Fruit fly (Drosophila melanogaster) whole organism, embryonic: ENCODE results near the gene eca.

Source experiments
- Abd-B ChIP-seq: fragments of 200-800 bp; sonication (Bioruptor generic); optimal IDR thresholded peaks from 2 replicates; lab custom pipeline; 2018; ENCODE audit warnings: missing biosample characterization, mild to moderate bottlenecking, missing genetic modification characterization, moderate library complexity
- CG10543 ChIP-seq: fragments of 200-800 bp; sonication (Bioruptor generic); optimal IDR thresholded peaks from 3 replicates; lab custom pipeline; 2017; ENCODE audit warnings: missing biosample characterization, mild to moderate bottlenecking, missing genetic modification characterization, moderate library complexity
- CG11560 ChIP-seq: fragments of 200-800 bp; sonication (Bioruptor generic); IDR thresholded peaks from 3 replicates; pipeline ENCODE4 v1.3.6; 2022; ENCODE audit warnings: missing biosample characterization, missing genetic modification characterization
- CG13123 ChIP-seq: fragments of 200-800 bp; sonication (Bioruptor generic); optimal IDR thresholded peaks from 2 replicates; lab custom pipeline; 2016; ENCODE audit warnings: missing biosample characterization, missing genetic modification characterization
- CG15514 ChIP-seq: fragments of 200-800 bp; sonication (Bioruptor generic); optimal IDR thresholded peaks from 3 replicates; lab custom pipeline; 2017; ENCODE audit warnings: missing biosample characterization, missing genetic modification characterization, mild to moderate bottlenecking, moderate library complexity, missing genetic modification reagents
- CG1603 ChIP-seq: fragments of 200-800 bp; sonication (Bioruptor generic); optimal IDR thresholded peaks from 2 replicates; lab custom pipeline; 2019; ENCODE audit warnings: missing biosample characterization, mild to moderate bottlenecking, missing genetic modification characterization, moderate library complexity
- CG16815 ChIP-seq: fragments of 200-800 bp; sonication (Bioruptor generic); optimal IDR thresholded peaks from 3 replicates; lab custom pipeline; 2017; ENCODE audit warnings: missing biosample characterization, mild to moderate bottlenecking, missing genetic modification characterization
- CG43689 ChIP-seq: fragments of 200-800 bp; sonication (Bioruptor generic); IDR thresholded peaks from 2 replicates; pipeline ENCODE4 v1.3.6; 2022; ENCODE audit warnings: missing biosample characterization, missing genetic modification characterization
- CG4730 ChIP-seq: fragments of 200-800 bp; sonication (Bioruptor generic); IDR thresholded peaks from 2 replicates; pipeline ENCODE4 v1.3.6; 2022; ENCODE audit warnings: missing biosample characterization, missing genetic modification characterization
- CG4820 ChIP-seq: fragments of 200-800 bp; sonication (Bioruptor generic); optimal IDR thresholded peaks from 3 replicates; lab custom pipeline; 2016; ENCODE audit warnings: missing biosample characterization, missing genetic modification characterization
- CG6175 ChIP-seq: fragments of 200-800 bp; sonication (Bioruptor generic); IDR thresholded peaks from 3 replicates; pipeline ENCODE4 v1.3.6; 2022; ENCODE audit warnings: missing biosample characterization, missing genetic modification characterization
- CG6683 ChIP-seq: fragments of 200-800 bp; sonication (Bioruptor generic); optimal IDR thresholded peaks from 2 replicates; lab custom pipeline; 2017; ENCODE audit warnings: missing biosample characterization, mild to moderate bottlenecking, missing genetic modification characterization, missing genetic modification reagents
- CG6765 ChIP-seq: fragments of 200-800 bp; sonication (Bioruptor generic); optimal IDR thresholded peaks from 3 replicates; lab custom pipeline; 2017; ENCODE audit warnings: missing biosample characterization, mild to moderate bottlenecking, missing genetic modification characterization
- CG7372 ChIP-seq: fragments of 200-800 bp; sonication (Bioruptor generic); IDR thresholded peaks from 2 replicates; pipeline ENCODE4 v1.3.6; 2022; ENCODE audit warnings: missing biosample characterization, missing genetic modification characterization
- CG7928 ChIP-seq: fragments of 200-800 bp; sonication (Bioruptor generic); optimal IDR thresholded peaks from 2 replicates; lab custom pipeline; 2017; ENCODE audit warnings: missing biosample characterization, mild to moderate bottlenecking, missing genetic modification characterization
- CG8478 ChIP-seq: fragments of >200 bp; optimal IDR thresholded peaks from 2 replicates; lab custom pipeline; 2018
- CTCF ChIP-seq: fragments of 200-800 bp; sonication (Bioruptor generic); optimal IDR thresholded peaks from 2 replicates; lab custom pipeline; 2017; ENCODE audit warnings: missing biosample characterization, mild to moderate bottlenecking, missing genetic modification characterization, moderate library complexity
- D19A ChIP-seq: fragments of 200-800 bp; optimal IDR thresholded peaks from 3 replicates; lab custom pipeline; 2019; ENCODE audit warnings: missing biosample characterization, mild to moderate bottlenecking, missing genetic modification characterization, moderate library complexity
- Dll ChIP-seq: fragments of 200-800 bp; sonication (Bioruptor generic); IDR thresholded peaks from 4 replicates; pipeline ENCODE4 v1.3.6; 2022; ENCODE audit warnings: missing biosample characterization, missing genetic modification characterization; ENCODE audit not compliant: partially characterized antibody
- Fer3 ChIP-seq: fragments of 200-800 bp; sonication (Bioruptor generic); optimal IDR thresholded peaks from 2 replicates; lab custom pipeline; 2018; ENCODE audit warnings: missing biosample characterization, mild to moderate bottlenecking, missing genetic modification characterization, moderate library complexity
- GATAe ChIP-seq: fragments of 200-800 bp; sonication (Bioruptor generic); conservative IDR thresholded peaks from 2 replicates; pipeline ENCODE4 v1.3.6; 2022; ENCODE audit warnings: missing biosample characterization, missing genetic modification characterization
- MESR4 ChIP-seq: fragments of 200-800 bp; sonication (Bioruptor generic); optimal IDR thresholded peaks from 2 replicates; lab custom pipeline; 2018; ENCODE audit warnings: missing biosample characterization, mild to moderate bottlenecking, missing genetic modification characterization, moderate library complexity
- Mes4 ChIP-seq: fragments of 200-800 bp; sonication (Bioruptor generic); optimal IDR thresholded peaks from 2 replicates; lab custom pipeline; 2016; ENCODE audit warnings: missing biosample characterization, missing genetic modification characterization
- Nf-YB ChIP-seq: fragments of 200-800 bp; sonication (Bioruptor generic); optimal IDR thresholded peaks from 3 replicates; lab custom pipeline; 2019; ENCODE audit warnings: missing biosample characterization, mild to moderate bottlenecking, missing genetic modification characterization, moderate library complexity
- Nf-YC ChIP-seq: fragments of 200-800 bp; optimal IDR thresholded peaks from 3 replicates; lab custom pipeline; 2019; ENCODE audit warnings: missing biosample characterization, mild to moderate bottlenecking, missing genetic modification characterization, moderate library complexity
- Pdp1 ChIP-seq, 2 experiments: fragments of 200-800 bp; sonication (Bioruptor generic); optimal IDR thresholded peaks; 3 replicates each; lab custom pipeline; 2016; ENCODE audit warnings: missing biosample characterization in 2 of 2, missing genetic modification characterization in 2 of 2, mild to moderate bottlenecking in 1 of 2, moderate library complexity in 1 of 2
- bab2 ChIP-seq: fragments of 200-800 bp; sonication (Bioruptor generic); optimal IDR thresholded peaks from 2 replicates; lab custom pipeline; 2016; ENCODE audit warnings: missing biosample characterization, missing genetic modification characterization
- bowl ChIP-seq: fragments of 200-800 bp; sonication (Bioruptor generic); IDR thresholded peaks from 2 replicates; pipeline ENCODE4 v1.3.6; 2022; ENCODE audit warnings: missing biosample characterization, missing genetic modification characterization
- chn ChIP-seq: fragments of 200-800 bp; sonication (Bioruptor generic); optimal IDR thresholded peaks from 2 replicates; lab custom pipeline; 2016; ENCODE audit warnings: missing biosample characterization, missing genetic modification characterization
- cwo ChIP-seq: fragments of 200-800 bp; sonication (Bioruptor generic); optimal IDR thresholded peaks from 3 replicates; lab custom pipeline; 2017; ENCODE audit warnings: missing biosample characterization, missing genetic modification characterization, mild to moderate bottlenecking, moderate library complexity, missing genetic modification reagents
- dysf ChIP-seq: fragments of 200-800 bp; sonication (Bioruptor generic); IDR thresholded peaks from 3 replicates; pipeline ENCODE4 v1.3.6; 2022; ENCODE audit warnings: missing biosample characterization, missing genetic modification characterization
- ems ChIP-seq: fragments of 200-800 bp; sonication (Bioruptor generic); optimal IDR thresholded peaks from 3 replicates; lab custom pipeline; 2016; ENCODE audit warnings: missing biosample characterization, missing genetic modification characterization
- exex ChIP-seq: fragments of 200-800 bp; sonication (Bioruptor generic); optimal IDR thresholded peaks from 4 replicates; lab custom pipeline; 2018; ENCODE audit warnings: missing biosample characterization, mild to moderate bottlenecking, missing genetic modification characterization, moderate library complexity
- grn ChIP-seq: fragments of 200-800 bp; sonication (Bioruptor generic); optimal IDR thresholded peaks from 3 replicates; lab custom pipeline; 2017; ENCODE audit warnings: missing biosample characterization, missing genetic modification characterization
- gsb-n ChIP-seq: fragments of 200-800 bp; sonication (Bioruptor generic); optimal IDR thresholded peaks from 3 replicates; lab custom pipeline; 2018; ENCODE audit warnings: missing biosample characterization, mild to moderate bottlenecking, missing genetic modification characterization
- hbn ChIP-seq: fragments of 200-800 bp; sonication (Bioruptor generic); IDR thresholded peaks from 2 replicates; pipeline ENCODE4 v1.3.6; 2022; ENCODE audit warnings: missing biosample characterization, missing genetic modification characterization; ENCODE audit not compliant: partially characterized antibody
- jing ChIP-seq: fragments of 200-800 bp; sonication (Bioruptor generic); optimal IDR thresholded peaks from 2 replicates; lab custom pipeline; 2018; ENCODE audit warnings: missing biosample characterization, mild to moderate bottlenecking, missing genetic modification characterization
- lab ChIP-seq: fragments of 200-800 bp; sonication (Bioruptor generic); optimal IDR thresholded peaks from 3 replicates; lab custom pipeline; 2017; ENCODE audit warnings: missing biosample characterization, missing genetic modification characterization, mild to moderate bottlenecking, moderate library complexity, missing genetic modification reagents
- pnt ChIP-seq: fragments of 200-800 bp; sonication (Bioruptor generic); optimal IDR thresholded peaks from 3 replicates; lab custom pipeline; 2016; ENCODE audit warnings: missing biosample characterization, missing genetic modification characterization
- scrt ChIP-seq: fragments of 200-800 bp; sonication (Bioruptor generic); optimal IDR thresholded peaks from 2 replicates; lab custom pipeline; 2018; ENCODE audit warnings: missing biosample characterization, mild to moderate bottlenecking, missing genetic modification characterization, moderate library complexity
- sens ChIP-seq: fragments of 200-800 bp; sonication (Bioruptor generic); peaks from one replicate; lab custom pipeline; 2016; ENCODE audit warnings: missing biosample characterization, missing genetic modification characterization
- sug ChIP-seq: fragments of 200-800 bp; optimal IDR thresholded peaks from 2 replicates; lab custom pipeline; 2019; ENCODE audit warnings: missing biosample characterization, mild to moderate bottlenecking, missing genetic modification characterization, moderate library complexity
- wek ChIP-seq: fragments of 200-800 bp; sonication (Bioruptor generic); optimal IDR thresholded peaks from 3 replicates; lab custom pipeline; 2018; ENCODE audit warnings: missing biosample characterization, mild to moderate bottlenecking, missing genetic modification characterization, moderate library complexity

The eca gene

DNA sequence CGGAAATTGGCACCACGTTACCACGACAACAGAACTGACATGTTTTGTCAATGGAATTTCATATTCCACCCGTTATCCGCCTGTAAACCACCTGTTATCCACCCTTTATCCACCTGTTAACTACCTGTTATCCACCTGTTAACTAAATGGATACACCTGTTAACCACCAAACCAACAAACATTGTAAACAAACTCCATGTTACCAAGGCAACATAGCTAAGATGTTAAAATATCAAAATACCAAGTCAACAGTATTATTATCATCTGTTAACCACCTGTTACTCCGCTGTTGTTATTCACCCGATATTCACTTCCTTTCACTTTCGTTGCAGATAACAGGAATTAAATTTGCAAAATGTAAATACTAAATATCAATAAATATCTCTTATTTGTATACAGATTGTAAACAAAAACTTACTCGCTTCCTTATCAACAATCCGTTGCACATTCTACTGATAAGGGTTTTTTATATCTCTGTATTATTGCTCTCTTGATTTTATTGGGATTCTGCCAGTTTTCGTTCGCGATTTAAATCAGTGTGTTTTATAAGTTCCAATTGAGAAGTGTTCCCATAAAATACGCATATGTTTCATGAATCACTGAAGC is 10.2 kb downstream of the eca start, which contains the start of gene Nepl12 (continued):
- peak; percentile 28 for TF ChIP-seq wek
- peak; percentile 23 for TF ChIP-seq CG16815
- TF ChIP-seq pnt = peak; percentile 49
- TF ChIP-seq scrt (GFP tag; lab: Kevin White, UChicago) = peak; percentile 77
- TF ChIP-seq, all 482 proteins: peak for 11

DNA sequence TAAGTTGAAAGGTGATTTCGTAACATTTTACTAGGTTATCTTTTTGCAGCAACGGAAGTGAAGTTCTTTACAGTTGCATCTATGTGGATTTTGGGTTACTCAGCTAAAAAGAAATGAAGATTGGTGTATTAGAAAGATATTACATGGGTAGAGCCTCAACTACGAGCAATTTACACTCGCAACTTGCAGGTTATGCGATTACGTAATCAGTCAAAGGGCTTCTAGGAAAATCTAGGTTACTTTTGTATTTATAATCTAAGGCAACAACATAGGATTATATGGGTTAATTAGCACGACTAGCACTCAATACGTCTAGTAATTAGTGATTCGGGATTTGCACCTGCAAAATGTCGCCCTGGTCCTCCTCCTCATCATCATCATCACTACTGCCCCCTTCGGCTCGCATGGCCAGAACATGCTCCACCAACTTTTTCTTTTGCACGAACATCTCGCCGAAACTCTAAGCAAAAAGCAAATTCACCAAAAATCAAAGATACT is 11.0 kb downstream of the eca start, which contains the start of gene Dhc1:
Gene Dhc1, minus strand, starts transcription at position 448 of the 498 bp plus-strand sequence.
- TF ChIP-seq jing (GFP tag; lab: Kevin White, UChicago) = no peak
- peak in 1 of 2 experiments; percentile 94 for TF ChIP-seq Pdp1 (GFP tag; optimal IDR thresholded peaks at IDR 0.05; lab: Kevin White, UChicago)

DNA sequence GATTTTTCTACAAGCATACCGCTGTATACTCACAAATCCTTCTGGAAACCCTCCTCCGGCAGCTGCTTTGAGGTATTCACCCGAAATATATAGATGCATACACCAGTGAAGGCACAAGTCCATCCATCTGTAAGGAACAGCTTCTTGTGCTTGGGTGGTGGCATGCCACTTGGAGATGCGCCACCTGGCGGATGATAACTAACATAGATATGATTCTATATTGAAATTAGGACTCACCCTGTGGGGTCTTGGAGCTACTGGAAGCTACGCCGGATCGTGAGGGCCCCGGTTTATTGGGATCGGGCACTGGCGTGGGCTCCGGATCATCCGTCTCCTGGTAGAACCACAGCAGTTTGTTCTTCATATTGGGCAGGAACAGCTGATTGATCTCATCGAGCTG is 12.1 kb downstream of the eca start:
- TF ChIP-seq chn (GFP tag; lab: Kevin White, UChicago) (no peak), CG4730 (GFP tag; lab: Robert Waterston, UW) (no peak), bowl (GFP tag; lab: Robert Waterston, UW) (no peak), dysf (0 out of 3 replicates have a peak, but pooled peaks have one; percentile 24), CTCF (GFP tag; lab: Kevin White, UChicago) (peak; percentile 68), gsb-n (tag; lab: Kevin White, UChicago) (no peak), CG8478 (no peak)

DNA sequence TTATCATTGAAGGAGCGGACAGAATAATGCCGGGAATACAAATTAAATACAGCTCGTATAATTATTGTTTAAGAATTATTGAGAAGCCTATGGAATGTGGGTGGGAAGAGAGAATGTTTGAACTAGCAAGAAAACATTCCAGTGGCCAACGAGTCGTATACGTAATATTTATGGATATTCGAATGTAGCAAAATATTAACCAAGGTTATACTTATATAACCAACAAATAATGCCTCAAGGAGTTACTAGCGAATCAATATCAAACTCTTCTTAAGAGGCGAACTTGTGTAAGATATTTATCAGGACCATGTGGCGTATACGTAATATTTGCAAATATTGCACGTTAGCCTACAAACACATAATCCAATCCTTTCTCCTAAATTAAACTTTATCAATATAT is 19.9 kb downstream of the eca start:
- TF ChIP-seq CG13123 (GFP tag; lab: Kevin White, UChicago) = no peak
- TF ChIP-seq CG7372 (GFP tag; lab: Robert Waterston, UW) = peak; percentile 61
- TF ChIP-seq Pdp1 (GFP tag; optimal IDR thresholded peaks at IDR 0.05; lab: Kevin White, UChicago) = peak in 1 of 2 experiments; percentile 54

DNA sequence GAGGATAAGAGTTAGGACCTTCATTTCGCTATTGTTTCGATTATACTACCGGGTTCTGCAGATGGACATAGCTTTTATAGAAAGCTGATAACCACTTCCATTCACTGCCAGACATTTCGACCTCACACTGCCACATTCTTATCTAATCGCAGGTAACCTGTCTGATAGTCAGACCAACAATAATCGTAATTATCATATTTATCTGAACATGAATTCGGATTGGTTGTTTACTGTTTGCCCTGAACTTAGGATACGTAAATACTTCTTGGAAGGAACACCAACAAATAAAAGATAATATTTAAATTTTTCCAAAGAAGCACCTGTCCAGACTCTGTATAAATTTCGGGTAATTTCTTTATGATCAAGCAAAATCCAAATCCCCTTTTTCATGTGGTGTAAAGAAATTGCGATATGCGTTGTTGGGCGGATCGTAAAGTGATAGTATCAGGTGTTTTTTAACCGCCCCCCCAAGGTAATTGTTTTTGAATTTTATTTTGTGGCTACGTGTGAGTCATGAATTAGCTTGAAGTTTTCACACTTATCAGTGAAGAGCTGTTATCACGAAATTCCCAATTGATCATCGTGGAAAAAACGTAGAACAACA is 39.1 kb downstream of the eca start, which contains the start of gene Fst:
Gene Fst, minus strand, starts transcription at position 51 of the 604 bp plus-strand sequence.
- no peak for TF ChIP-seq D19A (tag; lab: Kevin White, UChicago)
- no peak for TF ChIP-seq MESR4
- peak; percentile 9 for TF ChIP-seq cwo
- TF ChIP-seq grn = peak; percentile 88
- TF ChIP-seq bab2 (GFP tag; lab: Kevin White, UChicago) = no peak
- TF ChIP-seq GATAe (GFP tag; lab: Robert Waterston, UW) = peak; percentile 62
- no peak for TF ChIP-seq hbn (GFP tag; lab: Robert Waterston, UW)
- peak; percentile 49 for TF ChIP-seq sens
- peak; percentile 90 for TF ChIP-seq exex (tag; lab: Kevin White, UChicago)
- TF ChIP-seq ems (GFP tag; lab: Kevin White, UChicago) = no peak
- TF ChIP-seq CG43689 (GFP tag; lab: Robert Waterston, UW) = no peak
- TF ChIP-seq CG10543 = peak; percentile 15
- no peak for TF ChIP-seq CG1603 (tag; lab: Kevin White, UChicago)
- no peak for TF ChIP-seq Abd-B (GFP tag; lab: Kevin White, UChicago)
- TF ChIP-seq sug (tag; lab: Kevin White, UChicago) = peak; percentile 68
- TF ChIP-seq Nf-YB (GFP tag; lab: Kevin White, UChicago) = peak; percentile 77
- TF ChIP-seq CG11560 (tag; lab: Robert Waterston, UW) = no peak
- no peak for TF ChIP-seq Mes4 (GFP tag; lab: Kevin White, UChicago)
- peak; percentile 78 for TF ChIP-seq Nf-YC
- no peak for TF ChIP-seq CG6683 (GFP tag; lab: Kevin White, UChicago)
- peak; percentile 60 for TF ChIP-seq CG6765 (GFP tag; lab: Kevin White, UChicago)
- no peak for TF ChIP-seq CG6175 (GFP tag; lab: Robert Waterston, UW)
- TF ChIP-seq CG7928 (GFP tag; lab: Kevin White, UChicago) = no peak
- TF ChIP-seq Dll (GFP tag; lab: Robert Waterston, UW) = no peak
- peak; percentile 30 for TF ChIP-seq lab (GFP tag; lab: Kevin White, UChicago)
- TF ChIP-seq Fer3 (tag; lab: Kevin White, UChicago) = no peak
- TF ChIP-seq CG15514 (GFP tag; lab: Kevin White, UChicago) = no peak
- TF ChIP-seq CG4820 (GFP tag; lab: Kevin White, UChicago) = no peak
